In the genomic region with DNA sequence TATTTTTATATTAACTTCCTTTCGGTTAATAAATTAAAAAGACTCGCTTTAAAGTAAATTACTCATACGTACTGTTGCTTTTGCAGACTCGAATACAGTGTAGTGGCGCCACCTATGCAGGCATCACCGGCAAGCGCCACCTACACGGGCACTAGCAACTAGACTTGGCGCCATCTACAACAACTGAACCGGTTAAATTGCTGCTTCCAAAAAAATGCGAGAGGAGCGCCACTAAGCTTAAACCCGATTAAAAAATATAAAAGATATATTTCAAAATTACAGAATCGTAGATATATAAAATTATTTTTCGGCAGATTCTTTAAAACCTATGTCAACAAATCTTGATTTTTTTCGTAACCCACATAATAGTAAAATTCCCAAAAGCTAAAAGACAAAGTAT, we compare ENCODE assay signal across 1 fruit fly cellular context.
TF ChIP-seq lines count a peak whose summit lies in the region.

No protein-coding gene starts in this region.

TF ChIP-seq in whole organism, embryonic, 481 proteins besides CTCF, POLR2A, EP300 and RAD21 (continued from another document):
- TF ChIP-seq maf-S (GFP tag; optimal IDR thresholded peaks at IDR 0.05; lab: Kevin White, UChicago) (peak; percentile 36), btn (GFP tag; optimal IDR thresholded peaks at IDR 0.05; lab: Kevin White, UChicago) (peak; percentile 54), ems (GFP tag; optimal IDR thresholded peaks at IDR 0.05; lab: Kevin White, UChicago) (peak; percentile 85), Elba2 (GFP tag; optimal IDR thresholded peaks at IDR 0.05; lab: Kevin White, UChicago) (no peak), CG3995 (GFP tag; optimal IDR thresholded peaks at IDR 0.05; lab: Kevin White, UChicago) (peak; percentile 11), amos (GFP tag; IDR thresholded peaks at IDR 0.05; lab: Robert Waterston, UW; ENCODE audit: partially characterized antibody) (peak; percentile 43; the same call in 1 of the 2 replicates), CG17568 (GFP tag; optimal IDR thresholded peaks at IDR 0.05; lab: Kevin White, UChicago) (no peak), hb (GFP tag; IDR thresholded peaks at IDR 0.05; lab: Robert Waterston, UW; ENCODE audit: partially characterized antibody) (no peak), CG31365 (tag; optimal IDR thresholded peaks at IDR 0.05; lab: Kevin White, UChicago) (peak; percentile 66), peb (GFP tag; IDR thresholded peaks at IDR 0.05; lab: Robert Waterston, UW) (peak; percentile 71), Ptx1 (GFP tag; IDR thresholded peaks at IDR 0.05; lab: Robert Waterston, UW) (peak; percentile 94), CG5245 (GFP tag; optimal IDR thresholded peaks at IDR 0.05; lab: Kevin White, UChicago) (peak; percentile 98), Deaf1 (tag; optimal IDR thresholded peaks at IDR 0.05; lab: Kevin White, UChicago) (peak; percentile 51), NC2β (GFP tag; optimal IDR thresholded peaks at IDR 0.05; lab: Kevin White, UChicago) (peak; percentile 93), CG2678 (tag; optimal IDR thresholded peaks at IDR 0.05; lab: Kevin White, UChicago) (peak; percentile 79), CG2116 (GFP tag; optimal IDR thresholded peaks at IDR 0.05; lab: Kevin White, UChicago) (no peak), Blimp-1 (GFP tag; optimal IDR thresholded peaks at IDR 0.05; lab: Kevin White, UChicago) (peak; percentile 79), fd3F (GFP tag; optimal IDR thresholded peaks at IDR 0.05; lab: Kevin White, UChicago) (peak; percentile 37), lilli (GFP tag; optimal IDR thresholded peaks at IDR 0.05; lab: Kevin White, UChicago) (peak; percentile 75), CG17359 (tag; optimal IDR thresholded peaks at IDR 0.05; lab: Kevin White, UChicago) (peak; percentile 93), danr (GFP tag; IDR thresholded peaks at IDR 0.05; lab: Robert Waterston, UW) (peak; percentile 77), CG34422 (GFP tag; IDR thresholded peaks at IDR 0.05; lab: Robert Waterston, UW) (peak; percentile 94), sens (GFP tag; lab: Kevin White, UChicago) (peak; percentile 86), Nf-YC (tag; optimal IDR thresholded peaks at IDR 0.05; lab: Kevin White, UChicago) (peak; percentile 76), CG14014 (GFP tag; IDR thresholded peaks at IDR 0.05; lab: Robert Waterston, UW) (peak; percentile 76), crc (GFP tag; optimal IDR thresholded peaks at IDR 0.05; lab: Kevin White, UChicago) (peak; percentile 9), CG14860 (GFP tag; IDR thresholded peaks at IDR 0.05; lab: Robert Waterston, UW; ENCODE audit: partially characterized antibody) (no peak), pnt (GFP tag; optimal IDR thresholded peaks at IDR 0.05; lab: Kevin White, UChicago) (peak; percentile 90), sd (tag; optimal IDR thresholded peaks at IDR 0.05; lab: Kevin White, UChicago) (no peak), sr (GFP tag; IDR thresholded peaks at IDR 0.05; lab: Robert Waterston, UW) (peak; percentile 73), CG1233 (GFP tag; optimal IDR thresholded peaks at IDR 0.05; lab: Kevin White, UChicago) (peak; percentile 86), CG3163 (GFP tag; optimal IDR thresholded peaks at IDR 0.05; lab: Kevin White, UChicago) (peak; percentile 26), Fer1 (GFP tag; optimal IDR thresholded peaks at IDR 0.05; lab: Kevin White, UChicago) (peak; percentile 85), Hmr (GFP tag; optimal IDR thresholded peaks at IDR 0.05; lab: Kevin White, UChicago) (peak; percentile 72), Asciz (GFP tag; optimal IDR thresholded peaks at IDR 0.05; lab: Kevin White, UChicago) (peak; percentile 66), CG2202 (tag; optimal IDR thresholded peaks at IDR 0.05; lab: Kevin White, UChicago) (no peak), CG9727 (GFP tag; optimal IDR thresholded peaks at IDR 0.05; lab: Kevin White, UChicago) (peak; percentile 74), gt (GFP tag; IDR thresholded peaks at IDR 0.05; lab: Robert Waterston, UW) (peak; percentile 62; the same call in 1 of the 2 replicates), CoRest (tag; optimal IDR thresholded peaks at IDR 0.05; lab: Kevin White, UChicago) (peak; percentile 59), caup (GFP tag; optimal IDR thresholded peaks at IDR 0.05; lab: Kevin White, UChicago; ENCODE audit: severe bottlenecking) (peak; percentile 86), CG8388 (GFP tag; optimal IDR thresholded peaks at IDR 0.05; lab: Kevin White, UChicago) (peak; percentile 15), CG8359 (GFP tag; optimal IDR thresholded peaks at IDR 0.05; lab: Kevin White, UChicago; ENCODE audit: borderline replicate concordance) (peak; percentile 52), vfl (GFP tag; optimal IDR thresholded peaks at IDR 0.05; lab: Kevin White, UChicago) (peak; percentile 22), salm (tag; optimal IDR thresholded peaks at IDR 0.05; lab: Kevin White, UChicago) (peak; percentile 35), vnd (GFP tag; IDR thresholded peaks at IDR 0.05; lab: Robert Waterston, UW; ENCODE audit: partially characterized antibody) (no peak), hkb (optimal IDR thresholded peaks at IDR 0.05; lab: Kevin White, UChicago) (peak; percentile 14), hkb (GFP tag; IDR thresholded peaks at IDR 0.05; lab: Robert Waterston, UW) (peak; percentile 73), Camta (GFP tag; optimal IDR thresholded peaks at IDR 0.05; lab: Kevin White, UChicago) (peak; percentile 37), dm (GFP tag; optimal IDR thresholded peaks at IDR 0.05; lab: Kevin White, UChicago) (peak; percentile 8), CG16863 (GFP tag; optimal IDR thresholded peaks at IDR 0.05; lab: Kevin White, UChicago) (peak; percentile 69), CG7839 (tag; optimal IDR thresholded peaks at IDR 0.05; lab: Kevin White, UChicago) (peak; percentile 87), Dref (GFP tag; IDR thresholded peaks at IDR 0.05; lab: Robert Waterston, UW) (0 out of 2 replicates have a peak, but pooled peaks have one; percentile 4), CG1832 (GFP tag; optimal IDR thresholded peaks at IDR 0.05; lab: Kevin White, UChicago) (no peak), Fer3 (tag; optimal IDR thresholded peaks at IDR 0.05; lab: Kevin White, UChicago) (peak; percentile 88), CG8281 (tag; optimal IDR thresholded peaks at IDR 0.05; lab: Kevin White, UChicago) (no peak), CG31441 (GFP tag; IDR thresholded peaks at IDR 0.05; lab: Robert Waterston, UW) (peak; percentile 65), CG2712 (tag; optimal IDR thresholded peaks at IDR 0.05; lab: Kevin White, UChicago) (peak; percentile 88), CG14710 (tag; optimal IDR thresholded peaks at IDR 0.05; lab: Kevin White, UChicago) (peak; percentile 59), CG10431 (GFP tag; optimal IDR thresholded peaks at IDR 0.05; lab: Kevin White, UChicago) (peak; percentile 24), H2.0 (GFP tag; IDR thresholded peaks at IDR 0.05; lab: Robert Waterston, UW) (peak; percentile 84), jing (GFP tag; optimal IDR thresholded peaks at IDR 0.05; lab: Kevin White, UChicago) (peak; percentile 13), CG6765 (GFP tag; optimal IDR thresholded peaks at IDR 0.05; lab: Kevin White, UChicago) (peak; percentile 76), fd96Cb (tag; optimal IDR thresholded peaks at IDR 0.05; lab: Kevin White, UChicago) (peak; percentile 81), ind (GFP tag; optimal IDR thresholded peaks at IDR 0.05; lab: Kevin White, UChicago) (peak; percentile 93), CG13424 (tag; optimal IDR thresholded peaks at IDR 0.05; lab: Kevin White, UChicago) (peak; percentile 40), Dip3 (GFP tag; optimal IDR thresholded peaks at IDR 0.05; lab: Kevin White, UChicago) (peak; percentile 28), run (tag; optimal IDR thresholded peaks at IDR 0.05; lab: Kevin White, UChicago) (no peak), CG10654 (GFP tag; optimal IDR thresholded peaks at IDR 0.05; lab: Kevin White, UChicago) (peak; percentile 87), her (GFP tag; optimal IDR thresholded peaks at IDR 0.05; lab: Kevin White, UChicago) (peak; percentile 48), PHDP (tag; optimal IDR thresholded peaks at IDR 0.05; lab: Kevin White, UChicago) (peak; percentile 58), onecut (GFP tag; IDR thresholded peaks at IDR 0.05; lab: Robert Waterston, UW) (peak; percentile 93), CG4707 (GFP tag; optimal IDR thresholded peaks at IDR 0.05; lab: Kevin White, UChicago) (no peak), C15 (GFP tag; IDR thresholded peaks at IDR 0.05; lab: Robert Waterston, UW) (peak; percentile 72; the same call in 2 of the 3 replicates), CG13894 (tag; optimal IDR thresholded peaks at IDR 0.05; lab: Kevin White, UChicago) (peak; percentile 80), ewg (GFP tag; optimal IDR thresholded peaks at IDR 0.05; lab: Kevin White, UChicago) (peak; percentile 46), aop (GFP tag; IDR thresholded peaks at IDR 0.05; lab: Robert Waterston, UW) (no peak), Taf1 (GFP tag; IDR thresholded peaks at IDR 0.05; lab: Robert Waterston, UW) (peak; percentile 80), slbo (GFP tag; IDR thresholded peaks at IDR 0.05; lab: Robert Waterston, UW) (peak; percentile 96), CG13624 (GFP tag; optimal IDR thresholded peaks at IDR 0.05; lab: Kevin White, UChicago) (peak; percentile 92), Mad (GFP tag; optimal IDR thresholded peaks at IDR 0.05; lab: Kevin White, UChicago) (peak; percentile 47), fru (optimal IDR thresholded peaks at IDR 0.05; lab: Kevin White, UChicago) (no peak), p53 (GFP tag; optimal IDR thresholded peaks at IDR 0.05; lab: Kevin White, UChicago) (peak; percentile 51), eyg (GFP tag; optimal IDR thresholded peaks at IDR 0.05; lab: Kevin White, UChicago) (no peak), CG7357 (GFP tag; IDR thresholded peaks at IDR 0.05; lab: Robert Waterston, UW) (peak; percentile 62; the same call in 2 of the 3 replicates), grau (tag; optimal IDR thresholded peaks at IDR 0.05; lab: Kevin White, UChicago) (peak; percentile 72), Drgx (GFP tag; IDR thresholded peaks at IDR 0.05; lab: Robert Waterston, UW) (peak; percentile 26; the same call in 1 of the 2 replicates), mam (GFP tag; optimal IDR thresholded peaks at IDR 0.05; lab: Kevin White, UChicago) (peak; percentile 58), Ada2b (GFP tag; IDR thresholded peaks at IDR 0.05; lab: Robert Waterston, UW) (peak; percentile 82), MTF-1 (GFP tag; optimal IDR thresholded peaks at IDR 0.05; lab: Kevin White, UChicago; ENCODE audit: borderline replicate concordance) (peak; percentile 90), Atf-2 (GFP tag; optimal IDR thresholded peaks at IDR 0.05; lab: Kevin White, UChicago) (peak; percentile 40), CG12391 (tag; optimal IDR thresholded peaks at IDR 0.05; lab: Kevin White, UChicago) (peak; percentile 39), fu2 (GFP tag; optimal IDR thresholded peaks at IDR 0.05; lab: Kevin White, UChicago) (no peak), gro (GFP tag; optimal IDR thresholded peaks at IDR 0.05; lab: Kevin White, UChicago) (peak; percentile 69), CG8478 (optimal IDR thresholded peaks at IDR 0.05; lab: Kevin White, UChicago) (no peak), CG17612 (GFP tag; IDR thresholded peaks at IDR 0.05; lab: Robert Waterston, UW) (peak; percentile 80), yki (optimal IDR thresholded peaks at IDR 0.05; lab: Kevin White, UChicago) (no peak), al (GFP tag; IDR thresholded peaks at IDR 0.05; lab: Robert Waterston, UW) (peak; percentile 69), CG14441 (GFP tag; IDR thresholded peaks at IDR 0.05; lab: Robert Waterston, UW) (peak; percentile 91), YL-1 (GFP tag; optimal IDR thresholded peaks at IDR 0.05; lab: Kevin White, UChicago) (no peak), CG10321 (GFP tag; IDR thresholded peaks at IDR 0.05; lab: Robert Waterston, UW) (0 out of 2 replicates have a peak, but pooled peaks have one; percentile 16), bcd (GFP tag; optimal IDR thresholded peaks at IDR 0.05; lab: Kevin White, UChicago) (peak; percentile 88), sna (GFP tag; IDR thresholded peaks at IDR 0.05; lab: Robert Waterston, UW; ENCODE audit: partially characterized antibody) (no peak), Sox102F (GFP tag; optimal IDR thresholded peaks at IDR 0.05; lab: Kevin White, UChicago) (peak; percentile 78), Doc2 (GFP tag; IDR thresholded peaks at IDR 0.05; lab: Robert Waterston, UW) (peak; percentile 57; the same call in 1 of the 2 replicates), CG12219 (GFP tag; optimal IDR thresholded peaks at IDR 0.05; lab: Kevin White, UChicago) (no peak), crp (GFP tag; optimal IDR thresholded peaks at IDR 0.05; lab: Kevin White, UChicago) (no peak), Gug (GFP tag; IDR thresholded peaks at IDR 0.05; lab: Robert Waterston, UW) (peak; percentile 95), CG10209 (GFP tag; optimal IDR thresholded peaks at IDR 0.05; lab: Kevin White, UChicago) (peak; percentile 50), CG3281 (GFP tag; optimal IDR thresholded peaks at IDR 0.05; lab: Kevin White, UChicago) (peak; percentile 69), Dp (GFP tag; optimal IDR thresholded peaks at IDR 0.05; lab: Kevin White, UChicago) (peak; percentile 9), CG10543 (GFP tag; optimal IDR thresholded peaks at IDR 0.05; lab: Kevin White, UChicago) (peak; percentile 79), chm (GFP tag; IDR thresholded peaks at IDR 0.05; lab: Robert Waterston, UW) (peak; percentile 89), CG11093 (GFP tag; IDR thresholded peaks at IDR 0.05; lab: Robert Waterston, UW) (peak; percentile 87), CG4360 (GFP tag; IDR thresholded peaks at IDR 0.05; lab: Robert Waterston, UW) (peak; percentile 60), fd102C (GFP tag; optimal IDR thresholded peaks at IDR 0.05; lab: Kevin White, UChicago) (no peak), CG33213 (GFP tag; optimal IDR thresholded peaks at IDR 0.05; lab: Kevin White, UChicago) (peak; percentile 96), wor (GFP tag; IDR thresholded peaks at IDR 0.05; lab: Robert Waterston, UW) (peak; percentile 73), slp2 (GFP tag; optimal IDR thresholded peaks at IDR 0.05; lab: Kevin White, UChicago) (peak; percentile 62), CG10565 (GFP tag; optimal IDR thresholded peaks at IDR 0.05; lab: Kevin White, UChicago) (peak; percentile 6), kah (GFP tag; optimal IDR thresholded peaks at IDR 0.05; lab: Kevin White, UChicago) (peak; percentile 24), Rx (GFP tag; IDR thresholded peaks at IDR 0.05; lab: Robert Waterston, UW) (peak; percentile 91), CG3065 (GFP tag; optimal IDR thresholded peaks at IDR 0.05; lab: Kevin White, UChicago) (no peak), chinmo (GFP tag; IDR thresholded peaks at IDR 0.05; lab: Robert Waterston, UW; ENCODE audit: partially characterized antibody) (peak; percentile 75; the same call in 1 of the 4 replicates), Fer2 (tag; optimal IDR thresholded peaks at IDR 0.05; lab: Kevin White, UChicago) (peak; percentile 82), Bteb2 (GFP tag; optimal IDR thresholded peaks at IDR 0.05; lab: Kevin White, UChicago) (no peak), Lhr (GFP tag; optimal IDR thresholded peaks at IDR 0.05; lab: Kevin White, UChicago) (peak; percentile 58)
